Fruit fly (Drosophila melanogaster) whole organism, wandering third instar larva: ENCODE results near the gene Cln3.
A peak's percentile ranks its signal among the peaks of the same experiment; 100 is the strongest.

Experiments
- Abd-B ChIP-seq: fragments of >200 bp; optimal IDR thresholded peaks from 2 replicates; lab custom pipeline; 2017; ENCODE audit warnings: missing biosample characterization, missing genetic modification characterization
- CG32264 ChIP-seq: fragments of 200-800 bp; sonication (Bioruptor generic); optimal IDR thresholded peaks from 2 replicates; lab custom pipeline; 2016; ENCODE audit warnings: missing biosample characterization, missing genetic modification characterization
- CG9705 ChIP-seq: fragments of 200-800 bp; sonication (Bioruptor generic); optimal IDR thresholded peaks from 2 replicates; lab custom pipeline; 2018; ENCODE audit warnings: missing biosample characterization, mild to moderate bottlenecking, missing genetic modification characterization
- CrebA ChIP-seq: fragments of 200-800 bp; sonication (Bioruptor generic); optimal IDR thresholded peaks from 2 replicates; lab custom pipeline; 2016; ENCODE audit warnings: missing biosample characterization, mild to moderate bottlenecking, missing genetic modification characterization, borderline replicate concordance
- Dfd ChIP-seq: fragments of >200 bp; optimal IDR thresholded peaks from 2 replicates; lab custom pipeline; 2017; ENCODE audit warnings: missing biosample characterization, missing genetic modification characterization
- Dif ChIP-seq: fragments of 200-275, 200-300 bp; sonication (Bioruptor generic); optimal IDR thresholded peaks from 2 replicates; lab custom pipeline; 2018; ENCODE audit warnings: missing biosample characterization, missing genetic modification characterization; ENCODE audit not compliant: partially characterized antibody
- GATAd ChIP-seq: sonication (Bioruptor generic); optimal IDR thresholded peaks from 2 replicates; lab custom pipeline; 2016; ENCODE audit warnings: missing biosample characterization, missing genetic modification characterization
- HLH106 ChIP-seq: fragments of 200-800 bp; optimal IDR thresholded peaks from 3 replicates; lab custom pipeline; 2019; ENCODE audit warnings: missing biosample characterization, mild to moderate bottlenecking, missing genetic modification characterization, moderate library complexity
- Hnf4 ChIP-seq: fragments of 200-800 bp; sonication (Bioruptor generic); optimal IDR thresholded peaks from 2 replicates; lab custom pipeline; 2016; ENCODE audit warnings: missing biosample characterization, mild to moderate bottlenecking, missing genetic modification characterization
- Hr78 ChIP-seq: fragments of >200 bp; optimal IDR thresholded peaks from 2 replicates; lab custom pipeline; 2017; ENCODE audit warnings: missing biosample characterization, missing genetic modification characterization
- Hr83 ChIP-seq: fragments of 200-300 bp; sonication (Bioruptor generic); optimal IDR thresholded peaks from 2 replicates; lab custom pipeline; 2016; ENCODE audit warnings: missing biosample characterization, mild to moderate bottlenecking, missing genetic modification characterization, moderate library complexity; ENCODE audit not compliant: poor library complexity, severe bottlenecking
- Mio ChIP-seq: sonication (Bioruptor generic); optimal IDR thresholded peaks from 2 replicates; lab custom pipeline; 2016; ENCODE audit warnings: missing biosample characterization, missing genetic modification characterization
- Myc ChIP-seq: fragments of >200 bp; optimal IDR thresholded peaks from 2 replicates; lab custom pipeline; 2017
- N ChIP-seq: fragments of >200 bp; optimal IDR thresholded peaks from 2 replicates; lab custom pipeline; 2018; ENCODE audit warnings: missing biosample characterization, missing external identifiers, missing genetic modification characterization
- OdsH ChIP-seq: fragments of 200-800 bp; sonication (Bioruptor generic); optimal IDR thresholded peaks from 2 replicates; lab custom pipeline; 2016; ENCODE audit warnings: missing biosample characterization, mild to moderate bottlenecking, missing genetic modification characterization
- Rel ChIP-seq, 2 experiments: fragments of 200-800 bp; sonication (Bioruptor generic) in 1 of 2; optimal IDR thresholded peaks; 2 replicates in 1 of 2; 3 replicates in 1 of 2; lab custom pipeline; 2016 to 2019; ENCODE audit warnings: mild to moderate bottlenecking in 2 of 2, missing biosample characterization in 2 of 2, missing genetic modification characterization in 2 of 2, moderate library complexity in 1 of 2
- Sp1 ChIP-seq: fragments of 200-800 bp; sonication (Bioruptor generic); optimal IDR thresholded peaks from 3 replicates; lab custom pipeline; 2019; ENCODE audit warnings: missing biosample characterization, mild to moderate bottlenecking, missing genetic modification characterization, moderate library complexity
- Vsx2 ChIP-seq: fragments of 200-300, 225-300 bp; sonication (Bioruptor generic); optimal IDR thresholded peaks from 2 replicates; lab custom pipeline; 2018; ENCODE audit warnings: missing biosample characterization, missing genetic modification characterization; ENCODE audit not compliant: partially characterized antibody
- br ChIP-seq: fragments of 200-800 bp; sonication (Bioruptor generic); optimal IDR thresholded peaks from 2 replicates; lab custom pipeline; 2016; ENCODE audit warnings: missing biosample characterization, missing genetic modification characterization
- brk ChIP-seq: fragments of 200-800 bp; sonication (Bioruptor generic); optimal IDR thresholded peaks from 2 replicates; lab custom pipeline; 2016; ENCODE audit warnings: missing biosample characterization, mild to moderate bottlenecking, missing genetic modification characterization
- dmrt93B ChIP-seq: fragments of 200-800 bp; sonication (Bioruptor generic); optimal IDR thresholded peaks from 2 replicates; lab custom pipeline; 2018; ENCODE audit warnings: missing biosample characterization, mild to moderate bottlenecking, missing genetic modification characterization
- dsf ChIP-seq: sonication (Bioruptor generic); optimal IDR thresholded peaks from 2 replicates; lab custom pipeline; 2016; ENCODE audit warnings: missing biosample characterization, missing genetic modification characterization, borderline replicate concordance
- ey ChIP-seq: fragments of 200-800 bp; sonication (Bioruptor generic); optimal IDR thresholded peaks from 2 replicates; lab custom pipeline; 2016; ENCODE audit warnings: missing biosample characterization, missing genetic modification characterization
- foxo ChIP-seq, 2 experiments: fragments of 200-800 bp; sonication (Bioruptor generic); optimal IDR thresholded peaks; 2 replicates in 1 of 2; 3 replicates in 1 of 2; lab custom pipeline; 2016 to 2017; ENCODE audit warnings: missing biosample characterization in 2 of 2, missing genetic modification characterization in 2 of 2
- fru ChIP-seq: fragments of 200-800 bp; sonication (Bioruptor generic); optimal IDR thresholded peaks from 3 replicates; lab custom pipeline; 2016; ENCODE audit warnings: missing biosample characterization, mild to moderate bottlenecking, missing genetic modification characterization
- h ChIP-seq: fragments of 200-800 bp; sonication (Bioruptor generic); optimal IDR thresholded peaks from 3 replicates; lab custom pipeline; 2016; ENCODE audit warnings: missing biosample characterization, mild to moderate bottlenecking, missing genetic modification characterization
- jim ChIP-seq: fragments of 175-275, 200-325 bp; sonication (Bioruptor generic); optimal IDR thresholded peaks from 2 replicates; lab custom pipeline; 2016; ENCODE audit warnings: missing biosample characterization, mild to moderate bottlenecking, missing genetic modification characterization
- lola ChIP-seq: fragments of >200 bp; optimal IDR thresholded peaks from 2 replicates; lab custom pipeline; 2017; ENCODE audit warnings: missing biosample characterization, missing genetic modification characterization
- pan ChIP-seq: fragments of >200 bp; optimal IDR thresholded peaks from 2 replicates; lab custom pipeline; 2017
- psq ChIP-seq: fragments of 200-800 bp; sonication (Bioruptor generic); optimal IDR thresholded peaks from 3 replicates; lab custom pipeline; 2017; ENCODE audit warnings: missing biosample characterization, mild to moderate bottlenecking, missing genetic modification characterization, moderate library complexity
- rgr ChIP-seq: fragments of 200-800 bp; sonication (Bioruptor generic); optimal IDR thresholded peaks from 3 replicates; lab custom pipeline; 2016; ENCODE audit warnings: missing biosample characterization, mild to moderate bottlenecking, missing genetic modification characterization
- sage ChIP-seq: fragments of 200-800 bp; sonication (Bioruptor generic); optimal IDR thresholded peaks from 2 replicates; lab custom pipeline; 2016; ENCODE audit warnings: missing biosample characterization, mild to moderate bottlenecking, missing genetic modification characterization
- sv ChIP-seq: fragments of 200-800 bp; sonication (Bioruptor generic); optimal IDR thresholded peaks from 3 replicates; lab custom pipeline; 2016; ENCODE audit warnings: missing biosample characterization, missing genetic modification characterization
- tai ChIP-seq: sonication (Bioruptor generic); optimal IDR thresholded peaks from 2 replicates; lab custom pipeline; 2016; ENCODE audit warnings: missing biosample characterization, missing genetic modification characterization
- usp ChIP-seq: fragments of >200 bp; optimal IDR thresholded peaks from 2 replicates; lab custom pipeline; 2017; ENCODE audit warnings: missing biosample characterization, missing genetic modification characterization
- woc ChIP-seq: sonication (Bioruptor generic); optimal IDR thresholded peaks from 2 replicates; lab custom pipeline; 2016; ENCODE audit warnings: missing biosample characterization, mild to moderate bottlenecking, missing genetic modification characterization

Cln3 gene

DNA sequence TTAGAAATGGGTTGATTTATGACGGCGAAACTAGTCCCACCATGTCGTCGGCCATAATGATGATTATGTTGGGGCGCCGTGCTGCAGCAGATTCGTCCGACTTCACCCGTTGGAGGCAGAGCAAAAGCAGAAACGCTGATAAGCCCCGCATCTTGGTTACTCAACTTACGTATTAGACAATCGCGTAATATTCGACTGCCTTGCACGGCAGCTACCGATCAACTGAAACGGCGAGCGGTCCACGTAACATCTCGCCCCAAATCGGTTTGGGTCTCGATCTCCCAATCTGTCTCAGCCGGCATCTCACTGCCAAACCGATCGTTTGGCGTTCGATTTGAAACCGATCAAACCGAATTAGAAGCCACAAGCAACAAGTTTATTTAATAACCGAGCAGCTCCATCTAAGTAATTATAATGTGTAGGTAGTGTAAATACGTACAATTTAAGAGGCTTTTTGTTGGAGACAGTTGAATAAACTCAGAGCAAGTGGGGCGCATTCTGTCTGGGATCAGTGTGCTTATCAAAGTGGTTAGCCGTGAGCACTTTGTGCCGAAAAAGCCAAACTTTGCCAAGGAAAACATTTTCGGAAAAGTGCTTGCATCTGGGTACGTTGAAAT, 5.2 kb downstream of the Cln3 start, which contains the start of gene CG32191:
TSS of gene CG32191 (minus strand) at position 550 of the 617 bp plus-strand sequence.
- TF ChIP-seq Myc (lab: Kevin White, UChicago) (no peak), Sp1 (GFP tag; lab: Kevin White, UChicago) (no peak), woc (GFP tag; lab: Kevin White, UChicago) (no peak), Hr78 (GFP tag; lab: Kevin White, UChicago) (no peak)

DNA sequence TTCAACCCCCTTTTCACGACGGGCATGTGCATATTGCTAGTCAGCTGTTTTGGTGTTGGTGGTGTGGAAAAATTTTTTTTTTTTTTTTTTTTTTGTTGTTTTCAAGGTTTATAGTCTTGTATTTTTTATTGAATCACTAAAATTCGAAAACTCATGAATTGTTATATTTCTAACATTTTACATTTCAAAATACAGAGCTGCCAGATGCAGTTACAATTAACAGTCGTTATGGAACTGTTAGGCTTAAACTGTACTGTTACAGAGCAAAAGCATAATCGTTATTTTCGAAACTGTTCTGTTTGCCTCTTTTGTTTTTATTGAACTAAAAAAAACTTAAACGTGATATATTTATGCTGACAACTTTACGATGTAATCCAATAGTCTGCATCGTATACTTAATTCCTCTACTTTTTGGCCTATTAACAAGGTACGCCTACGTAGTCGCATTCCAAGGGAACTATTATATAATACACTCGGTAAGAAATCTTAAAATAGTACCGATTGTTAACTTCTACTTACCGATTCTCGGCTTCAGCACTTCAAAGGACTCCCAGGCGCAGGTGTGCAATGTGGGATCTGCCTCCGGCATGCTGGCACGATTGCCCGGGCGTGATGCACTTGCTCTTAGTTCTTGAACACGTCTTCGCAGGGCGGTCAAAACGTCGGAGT, 7.4 kb downstream of the Cln3 start, which contains the start of gene CG32187:
TSS of gene CG32187 (minus strand) at position 9 of the 669 bp plus-strand sequence.
- TF ChIP-seq ey (GFP tag; lab: Kevin White, UChicago) (no peak), OdsH (GFP tag; lab: Kevin White, UChicago) (no peak), GATAd (GFP tag; lab: Kevin White, UChicago) (no peak), Hr83 (GFP tag; lab: Kevin White, UChicago) (no peak), N (GFP tag; lab: Kevin White, UChicago) (no peak), Dfd (GFP tag; lab: Kevin White, UChicago) (no peak), Myc (lab: Kevin White, UChicago) (no peak), CG9705 (no peak), psq (GFP tag; lab: Kevin White, UChicago) (no peak), CrebA (no peak), CG32264 (GFP tag; lab: Kevin White, UChicago) (no peak), woc (GFP tag; lab: Kevin White, UChicago) (no peak), Rel (GFP tag; optimal IDR thresholded peaks at IDR 0.05; lab: Kevin White, UChicago) (no peak), Rel (tag; optimal IDR thresholded peaks at IDR 0.05; lab: Kevin White, UChicago) (no peak)
- TF ChIP-seq, all 38 proteins: peak for 0

- no peak for TF ChIP-seq woc (GFP tag; lab: Kevin White, UChicago)
- peak; percentile 61 for TF ChIP-seq Myc (lab: Kevin White, UChicago)
- peak; percentile 36 for TF ChIP-seq rgr (GFP tag; lab: Kevin White, UChicago)
- peak in 1 of 2 experiments; percentile 44 for TF ChIP-seq foxo (GFP tag; optimal IDR thresholded peaks at IDR 0.05; lab: Kevin White, UChicago)
- TF ChIP-seq sv (GFP tag; lab: Kevin White, UChicago): no peak
- no peak for TF ChIP-seq CG9705
- peak; percentile 3 for TF ChIP-seq psq (GFP tag; lab: Kevin White, UChicago)
Observed at dm6 chr3L:17804511-17804910, 9.4 kb downstream of the Cln3 start, which contains the start of gene ais. Gene ais (minus strand): TSS chr3L:17804715.

DNA sequence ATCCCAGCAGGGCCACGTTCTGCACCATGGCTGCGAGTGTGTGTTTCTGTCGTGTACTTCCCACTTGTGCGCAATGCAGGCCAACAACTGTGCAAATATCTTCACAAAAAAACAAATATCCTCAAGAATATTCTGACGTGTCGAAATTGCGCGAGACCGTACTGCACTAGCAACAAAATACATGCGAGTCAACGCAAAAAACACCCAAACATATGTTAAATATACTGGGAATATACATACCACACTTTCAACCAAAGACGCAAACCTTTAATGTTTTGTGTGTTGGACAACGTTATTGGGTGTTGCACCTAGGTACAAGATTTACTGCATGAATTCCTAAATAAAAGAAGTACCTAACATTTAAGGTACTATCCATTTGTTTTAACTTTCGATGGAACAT, 11.8 kb downstream of the Cln3 start, which contains the start of gene NUCB1:
TSS of gene NUCB1 (minus strand) at position 173 of the 400 bp plus-strand sequence.
- peak; percentile 93 for TF ChIP-seq woc (GFP tag; lab: Kevin White, UChicago)
- TF ChIP-seq N (GFP tag; lab: Kevin White, UChicago): no peak
- TF ChIP-seq pan (lab: Kevin White, UChicago): no peak
- no peak for TF ChIP-seq brk (GFP tag; lab: Kevin White, UChicago)
- TF ChIP-seq ey (GFP tag; lab: Kevin White, UChicago): no peak
- TF ChIP-seq foxo (GFP tag; optimal IDR thresholded peaks at IDR 0.05; lab: Kevin White, UChicago): peak in 1 of 2 experiments; percentile 46
- no peak for TF ChIP-seq Dfd (GFP tag; lab: Kevin White, UChicago)
- no peak for TF ChIP-seq Abd-B (GFP tag; lab: Kevin White, UChicago)
- no peak for TF ChIP-seq dsf (GFP tag; lab: Kevin White, UChicago)
- peak; percentile 26 for TF ChIP-seq sv (GFP tag; lab: Kevin White, UChicago)
- TF ChIP-seq lola (GFP tag; lab: Kevin White, UChicago): no peak
- no peak for TF ChIP-seq Sp1 (GFP tag; lab: Kevin White, UChicago)
- no peak for TF ChIP-seq psq (GFP tag; lab: Kevin White, UChicago)
- no peak for TF ChIP-seq Hnf4
- no peak for TF ChIP-seq Hr78 (GFP tag; lab: Kevin White, UChicago)
- peak; percentile 27 for TF ChIP-seq CG9705
- TF ChIP-seq h (GFP tag; lab: Kevin White, UChicago): peak; percentile 55
- no peak for TF ChIP-seq usp (GFP tag; lab: Kevin White, UChicago)
- no peak for TF ChIP-seq tai (GFP tag; lab: Kevin White, UChicago)
- no peak for TF ChIP-seq CG32264 (GFP tag; lab: Kevin White, UChicago)
- TF ChIP-seq Mio: no peak
- no peak for TF ChIP-seq dmrt93B (GFP tag; lab: Kevin White, UChicago)
- TF ChIP-seq GATAd (GFP tag; lab: Kevin White, UChicago): peak; percentile 26
- TF ChIP-seq Vsx2 (GFP tag; lab: Kevin White, UChicago): no peak
- peak; percentile 18 for TF ChIP-seq fru (GFP tag; lab: Kevin White, UChicago)
- no peak for TF ChIP-seq Dif
- TF ChIP-seq sage (GFP tag; lab: Kevin White, UChicago): no peak
- no peak for TF ChIP-seq Rel (GFP tag; optimal IDR thresholded peaks at IDR 0.05; lab: Kevin White, UChicago)
- TF ChIP-seq Rel (tag; optimal IDR thresholded peaks at IDR 0.05; lab: Kevin White, UChicago): peak; percentile 94
- TF ChIP-seq br (GFP tag; lab: Kevin White, UChicago): peak; percentile 1
- TF ChIP-seq jim (GFP tag; lab: Kevin White, UChicago): peak; percentile 5
- peak; percentile 85 for TF ChIP-seq Myc (lab: Kevin White, UChicago)
- peak; percentile 70 for TF ChIP-seq Hr83 (GFP tag; lab: Kevin White, UChicago)
- no peak for TF ChIP-seq HLH106 (tag; lab: Kevin White, UChicago)
- TF ChIP-seq CrebA: peak; percentile 25
- TF ChIP-seq rgr (GFP tag; lab: Kevin White, UChicago): peak; percentile 54
